Worm (Caenorhabditis elegans): ENCODE measurements around the gene hat-1.
A peak's percentile ranks its signal among the peaks of the same experiment; 100 is the strongest.

The hat-1 gene

DNA sequence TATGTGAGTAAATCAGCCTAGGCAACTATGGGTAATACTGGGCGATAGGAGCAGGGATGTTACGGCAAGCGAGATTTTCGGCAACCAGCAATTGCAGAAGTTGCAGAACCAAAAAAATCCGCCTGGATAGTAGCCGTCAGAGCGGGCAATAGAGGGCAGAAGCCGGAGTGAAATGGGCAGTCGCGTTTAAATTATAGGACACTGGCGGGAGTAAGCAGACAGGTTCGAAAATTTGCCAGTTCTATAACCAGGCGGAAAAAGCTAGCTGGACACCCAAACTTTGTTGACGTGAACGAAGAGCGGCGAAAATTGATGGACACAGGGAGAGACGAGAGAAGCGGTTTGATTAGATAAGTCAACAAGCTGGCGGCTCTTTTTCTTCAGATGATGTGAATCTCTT lies 47.1 kb downstream of the hat-1 start:
- no peak for TF ChIP-seq unc-86 (tag; optimal IDR thresholded peaks at IDR 0.05)
- TF ChIP-seq hlh-17 (GFP tag; optimal IDR thresholded peaks at IDR 0.05; ENCODE audit: borderline replicate concordance), result no peak
- TF ChIP-seq nhr-20 (tag; optimal IDR thresholded peaks at IDR 0.05), result no peak
- peak; percentile 22 for TF ChIP-seq lin-14 (GFP tag; optimal IDR thresholded peaks at IDR 0.05)
- TF ChIP-seq ceh-8 (GFP tag; optimal IDR thresholded peaks at IDR 0.05), result no peak
- no peak for TF ChIP-seq zag-1 (tag; optimal IDR thresholded peaks at IDR 0.05)
- peak; percentile 10 for TF ChIP-seq nhr-85 (tag)
- no peak for TF ChIP-seq aha-1 (tag; optimal IDR thresholded peaks at IDR 0.05)
- no peak for TF ChIP-seq skn-1 (tag; optimal IDR thresholded peaks at IDR 0.05)
- TF ChIP-seq ama-1 (optimal IDR thresholded peaks at IDR 0.05), result no peak
- TF ChIP-seq fkh-10 (GFP tag; optimal IDR thresholded peaks at IDR 0.05), result no peak
- no peak for TF ChIP-seq pqm-1 (tag; optimal IDR thresholded peaks at IDR 0.05)

DNA sequence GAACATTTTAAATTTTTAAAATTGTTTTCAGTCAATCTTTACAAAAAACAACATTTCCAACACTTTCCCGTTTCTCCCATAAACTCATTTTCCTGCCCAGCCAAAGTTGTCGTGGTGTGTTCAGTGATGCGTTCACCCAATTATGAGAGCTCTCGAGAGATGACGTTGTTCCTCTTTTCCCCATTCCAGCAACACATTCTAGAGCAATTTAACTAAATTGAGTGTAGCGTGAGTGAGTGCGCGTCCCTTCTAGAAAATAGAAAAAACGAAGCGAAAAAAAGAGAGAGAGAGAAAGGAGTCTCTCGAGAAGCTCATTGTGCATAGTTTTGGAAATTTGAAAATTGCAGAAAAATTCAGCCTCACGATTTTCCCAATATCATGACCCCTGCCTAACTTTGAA lies 48.3 kb downstream of the hat-1 start:
- TF ChIP-seq fkh-10 (GFP tag; optimal IDR thresholded peaks at IDR 0.05), result peak; percentile 22
- no peak for TF ChIP-seq isw-1 (GFP tag; IDR thresholded peaks at IDR 0.05)
- TF ChIP-seq efl-3 (GFP tag; optimal IDR thresholded peaks at IDR 0.05), result no peak
- TF ChIP-seq tlp-1 (tag; optimal IDR thresholded peaks at IDR 0.05), result no peak
- no peak for TF ChIP-seq swsn-7 (tag; optimal IDR thresholded peaks at IDR 0.05)
- TF ChIP-seq lsy-2 (tag; optimal IDR thresholded peaks at IDR 0.05), result peak in 1 of 2 experiments; percentile 12
- TF ChIP-seq nhr-71 (tag; optimal IDR thresholded peaks at IDR 0.05), result peak; percentile 16
- peak; percentile 68 for TF ChIP-seq lin-14 (GFP tag; optimal IDR thresholded peaks at IDR 0.05)
- TF ChIP-seq zag-1 (tag; optimal IDR thresholded peaks at IDR 0.05), result no peak
- TF ChIP-seq ama-1 (optimal IDR thresholded peaks at IDR 0.05), result no peak
- no peak for TF ChIP-seq fkh-8 (tag; optimal IDR thresholded peaks at IDR 0.05)
- TF ChIP-seq hlh-4 (tag; optimal IDR thresholded peaks at IDR 0.05), result no peak

DNA sequence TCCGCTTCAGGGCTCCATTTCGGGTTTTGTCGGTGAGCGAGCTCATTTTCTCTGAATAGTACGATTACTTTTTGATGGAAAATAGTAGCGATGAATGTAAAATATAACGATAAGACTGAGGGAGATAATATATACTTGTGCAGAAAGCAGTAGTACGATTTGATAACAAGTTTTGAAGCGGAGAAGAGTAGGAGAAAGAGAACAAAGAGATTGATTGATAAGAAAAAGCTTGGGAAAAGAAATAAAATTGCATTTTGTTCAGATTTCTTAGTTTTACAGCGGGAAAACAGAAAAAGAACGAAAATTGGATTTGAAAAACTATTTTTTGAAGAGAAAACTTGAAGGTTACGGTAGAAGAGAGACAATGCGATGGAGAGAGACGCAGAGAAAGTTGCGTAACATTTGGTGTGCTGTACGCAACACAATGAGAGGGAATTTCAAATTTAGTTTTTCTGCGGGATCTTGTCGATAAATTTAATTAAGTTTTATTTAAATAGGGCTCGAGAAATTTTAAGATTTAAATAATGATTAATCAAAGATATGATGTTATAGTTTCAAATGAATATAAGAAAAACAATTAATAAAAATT lies 49.4 kb downstream of the hat-1 start, which contains the start of gene umps-1:
Gene umps-1, minus strand, starts transcription at position 51 of the 589 bp plus-strand sequence.
- no peak for TF ChIP-seq hlh-4 (tag; optimal IDR thresholded peaks at IDR 0.05)
- no peak for TF ChIP-seq ces-1 (GFP tag; optimal IDR thresholded peaks at IDR 0.05)
- no peak for TF ChIP-seq nhr-28 (tag; optimal IDR thresholded peaks at IDR 0.05)
- peak; percentile 82 for TF ChIP-seq C16A3.4 (tag; optimal IDR thresholded peaks at IDR 0.05)
- TF ChIP-seq zag-1 (tag; optimal IDR thresholded peaks at IDR 0.05), result no peak
- TF ChIP-seq irx-1 (tag; optimal IDR thresholded peaks at IDR 0.05), result peak; percentile 63
- TF ChIP-seq dsc-1 (tag; optimal IDR thresholded peaks at IDR 0.05), result peak; percentile 42
- TF ChIP-seq lsy-2 (tag; optimal IDR thresholded peaks at IDR 0.05), result peak; percentile 99
- TF ChIP-seq nhr-84 (tag; optimal IDR thresholded peaks at IDR 0.05), result no peak
- peak; percentile 64 for TF ChIP-seq zip-4 (GFP tag; optimal IDR thresholded peaks at IDR 0.05)
- peak in 2 of 6 experiments; percentile 79 to 84 for TF ChIP-seq elt-3 (tag; optimal IDR thresholded peaks at IDR 0.05)
- TF ChIP-seq vab-15 (tag; optimal IDR thresholded peaks at IDR 0.05), result no peak
- TF ChIP-seq mep-1 (tag; optimal IDR thresholded peaks at IDR 0.05), result peak; percentile 84
- TF ChIP-seq Y116A8C.19 (tag; optimal IDR thresholded peaks at IDR 0.05; ENCODE audit: borderline replicate concordance), result no peak
- TF ChIP-seq lir-3 (tag; optimal IDR thresholded peaks at IDR 0.05; ENCODE audit: poor library complexity), result peak; percentile 50
- TF ChIP-seq sox-4 (tag; optimal IDR thresholded peaks at IDR 0.05), result no peak
- peak; percentile 71 for TF ChIP-seq lin-39 (tag; optimal IDR thresholded peaks at IDR 0.05)
- peak; percentile 99 for TF ChIP-seq efl-1 (optimal IDR thresholded peaks at IDR 0.05)
- TF ChIP-seq efl-1 (GFP tag; optimal IDR thresholded peaks at IDR 0.05 in 1 of 2), result peak; percentile 98 to 100
- peak; percentile 84 for TF ChIP-seq nhr-47 (tag; optimal IDR thresholded peaks at IDR 0.05)
- no peak for TF ChIP-seq ceh-88 (GFP tag; IDR thresholded peaks at IDR 0.05)
- peak; percentile 81 for TF ChIP-seq blmp-1 (tag; optimal IDR thresholded peaks at IDR 0.05)
- TF ChIP-seq pag-3 (tag; optimal IDR thresholded peaks at IDR 0.05; ENCODE audit: borderline replicate concordance, insufficient read depth), result no peak
- TF ChIP-seq rnt-1 (tag; optimal IDR thresholded peaks at IDR 0.05), result peak; percentile 89
- TF ChIP-seq ceh-8 (GFP tag; optimal IDR thresholded peaks at IDR 0.05), result no peak
- peak; percentile 77 for TF ChIP-seq swsn-7 (tag; optimal IDR thresholded peaks at IDR 0.05)
- peak; percentile 76 for TF ChIP-seq xbp-1 (tag; optimal IDR thresholded peaks at IDR 0.05)
- peak; percentile 94 for TF ChIP-seq F16B12.6 (tag; optimal IDR thresholded peaks at IDR 0.05)
- no peak for TF ChIP-seq fkh-8 (tag; optimal IDR thresholded peaks at IDR 0.05)
- TF ChIP-seq efl-3 (GFP tag; optimal IDR thresholded peaks at IDR 0.05), result no peak
- TF ChIP-seq nhr-12 (tag; optimal IDR thresholded peaks at IDR 0.05), result no peak
- peak; percentile 68 for TF ChIP-seq grh-1 (GFP tag; IDR thresholded peaks at IDR 0.05)
- TF ChIP-seq lin-13 (GFP tag; optimal IDR thresholded peaks at IDR 0.05), result peak; percentile 62
- no peak for TF ChIP-seq unc-62 (GFP tag; optimal IDR thresholded peaks at IDR 0.05)
- TF ChIP-seq elt-2 (tag; optimal IDR thresholded peaks at IDR 0.05), result peak; percentile 31
- peak; percentile 70 for TF ChIP-seq nhr-77 (tag; optimal IDR thresholded peaks at IDR 0.05)

All from whole organism, L1 larva.